Worm (Caenorhabditis elegans): ENCODE results near the gene rps-2.

DNA sequence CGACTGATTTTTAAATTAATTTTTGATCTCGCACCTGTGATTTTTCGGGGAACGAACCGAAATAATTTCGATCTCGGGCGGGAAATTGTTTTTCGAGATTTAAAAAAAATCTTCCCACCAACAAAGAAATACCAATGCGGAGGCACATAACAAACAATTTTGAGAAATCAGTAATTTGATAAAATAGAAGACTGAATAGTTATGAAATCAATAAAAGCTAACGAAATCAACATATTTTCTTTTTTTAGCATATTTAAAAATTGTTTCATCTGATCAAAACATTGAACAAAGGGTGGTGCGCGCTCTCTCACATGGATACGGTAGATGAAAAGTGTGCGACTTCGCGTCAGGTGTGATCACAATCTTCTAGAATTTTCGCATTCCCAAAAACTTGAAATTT is 31.9 kb upstream of the rps-2 start:
- TF ChIP-seq scrt-1 (GFP tag; IDR thresholded peaks at IDR 0.05) (no peak), ama-1 (optimal IDR thresholded peaks at IDR 0.05) (no peak), pes-1 (GFP tag; IDR thresholded peaks at IDR 0.05) (no peak), hmg-4 (GFP tag; optimal IDR thresholded peaks at IDR 0.05) (no peak)

Measured in whole organism, early embryonic.